2 worm cellular contexts compared by ENCODE assay signal in genomic region chrII:3459199-3459598, ce11.
TF ChIP-seq lines count a peak whose summit lies in the region.

No protein-coding gene starts in this region.

TF ChIP-seq in whole organism, early embryonic, 17 proteins besides CTCF, POLR2A, EP300 and RAD21:
- no peak for TF ChIP-seq hmbx-1 (tag; optimal IDR thresholded peaks at IDR 0.05; lab: Kevin White, UChicago)
- TF ChIP-seq ceh-36 (tag; optimal IDR thresholded peaks at IDR 0.05; lab: Kevin White, UChicago): peak; percentile 69

TF ChIP-seq in whole organism, late embryonic, 69 proteins besides CTCF, POLR2A, EP300 and RAD21:
- TF ChIP-seq rnt-1 (tag; optimal IDR thresholded peaks at IDR 0.05; lab: Kevin White, UChicago) (no peak), zip-5 (tag; optimal IDR thresholded peaks at IDR 0.05; lab: Kevin White, UChicago) (no peak), dve-1 (tag; optimal IDR thresholded peaks at IDR 0.05; lab: Kevin White, UChicago) (peak; percentile 79)
